Fruit fly (Drosophila melanogaster) whole organism, embryonic: ENCODE data around the gene CG17329.

Experiments used
- Dfd ChIP-seq, 2 experiments: fragments of >200 bp; optimal IDR thresholded peaks; 2 replicates each; lab custom pipeline; 2017; ENCODE audit warnings: missing biosample characterization in 2 of 2, missing genetic modification characterization in 2 of 2
- gcm2 ChIP-seq: fragments of 200-800 bp; sonication (Bioruptor generic); optimal IDR thresholded peaks from 2 replicates; lab custom pipeline; 2016; ENCODE audit warnings: missing biosample characterization, missing genetic modification characterization
- gem ChIP-seq: fragments of 200-800 bp; sonication (Bioruptor generic); optimal IDR thresholded peaks from 2 replicates; lab custom pipeline; 2019; ENCODE audit warnings: missing biosample characterization, mild to moderate bottlenecking, missing genetic modification characterization, moderate library complexity
- ro ChIP-seq: fragments of 200-800 bp; sonication (Bioruptor generic); IDR thresholded peaks from 2 replicates; pipeline ENCODE4 v1.3.6; 2022; ENCODE audit warnings: missing biosample characterization, missing genetic modification characterization

DNA sequence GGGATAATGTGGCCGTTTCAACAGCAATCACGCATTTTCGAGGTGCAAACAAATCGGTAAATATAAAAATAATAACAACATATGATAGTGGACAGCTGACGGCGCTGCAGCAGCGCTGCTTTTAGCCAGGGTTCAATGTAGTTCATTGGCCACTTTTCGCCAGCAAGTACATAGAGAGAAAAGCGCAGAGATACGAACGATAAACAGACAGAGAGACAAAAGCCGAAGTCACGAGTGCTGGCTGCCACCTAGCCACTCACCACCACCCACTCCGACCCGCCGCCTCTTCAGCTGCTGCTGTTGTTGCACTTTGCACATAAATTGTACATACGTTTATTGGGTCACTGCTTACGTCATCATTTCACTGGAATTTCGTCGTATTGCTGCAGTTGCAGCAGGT, 8.2 kb upstream of the CG17329 start:
- TF ChIP-seq ro (GFP tag; lab: Robert Waterston, UW) (no peak), gem (no peak), Dfd (GFP tag; optimal IDR thresholded peaks at IDR 0.05; lab: Kevin White, UChicago) (no peak), gcm2 (GFP tag; lab: Kevin White, UChicago) (no peak)
